Fruit fly (Drosophila melanogaster) whole organism: ENCODE data around the gene CG4073.

Source experiments
- CG8478 ChIP-seq: fragments of >200 bp; optimal IDR thresholded peaks from 2 replicates; lab custom pipeline; 2018; ENCODE audit warnings: inconsistent platforms
- Dll ChIP-seq: fragments of >200 bp; optimal IDR thresholded peaks from 2 replicates; lab custom pipeline; 2017
- EcR ChIP-seq, 2 experiments: fragments of >200 bp; optimal IDR thresholded peaks; 2 replicates each; lab custom pipeline; 2017; ENCODE audit warnings: missing biosample characterization in 2 of 2, missing genetic modification characterization in 2 of 2, missing genetic modification reagents in 2 of 2
- pan ChIP-seq: fragments of >200 bp; optimal IDR thresholded peaks from 2 replicates; lab custom pipeline; 2017
- psq ChIP-seq: fragments of >200 bp; optimal IDR thresholded peaks from 2 replicates; lab custom pipeline; 2017
- usp ChIP-seq: fragments of >200 bp; optimal IDR thresholded peaks from 2 replicates; lab custom pipeline; 2017; ENCODE audit warnings: missing biosample characterization, missing genetic modification characterization, mixed read lengths

Gene CG4073

DNA sequence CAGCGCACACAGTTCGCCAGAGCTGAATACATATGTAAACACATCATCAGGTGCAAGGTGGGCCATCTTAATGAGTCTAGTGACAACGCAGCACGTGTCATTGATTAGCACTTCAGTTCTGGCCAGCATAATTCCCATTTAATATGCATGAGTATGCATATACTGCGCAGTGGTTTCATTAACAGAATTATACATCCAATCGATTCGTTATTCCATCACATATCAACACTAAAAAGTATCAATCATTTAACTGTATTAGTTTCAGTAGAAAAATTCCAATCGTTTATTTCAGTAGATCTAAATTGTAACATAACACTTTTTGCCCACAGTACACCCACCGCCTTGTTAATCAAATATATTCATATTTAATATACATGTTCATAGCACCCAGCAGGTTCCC, at the start of gene CG4073:
Gene CG4073, plus strand, starts transcription at position 301 of the 400 bp plus-strand sequence.
- TF ChIP-seq usp (GFP tag; lab: Kevin White, UChicago) (no peak), EcR (GFP tag; optimal IDR thresholded peaks at IDR 0.05; lab: Kevin White, UChicago) (no peak), pan (lab: Kevin White, UChicago) (no peak), psq (lab: Kevin White, UChicago) (no peak), CG8478 (lab: Kevin White, UChicago) (no peak), Dll (lab: Kevin White, UChicago) (no peak)

DNA sequence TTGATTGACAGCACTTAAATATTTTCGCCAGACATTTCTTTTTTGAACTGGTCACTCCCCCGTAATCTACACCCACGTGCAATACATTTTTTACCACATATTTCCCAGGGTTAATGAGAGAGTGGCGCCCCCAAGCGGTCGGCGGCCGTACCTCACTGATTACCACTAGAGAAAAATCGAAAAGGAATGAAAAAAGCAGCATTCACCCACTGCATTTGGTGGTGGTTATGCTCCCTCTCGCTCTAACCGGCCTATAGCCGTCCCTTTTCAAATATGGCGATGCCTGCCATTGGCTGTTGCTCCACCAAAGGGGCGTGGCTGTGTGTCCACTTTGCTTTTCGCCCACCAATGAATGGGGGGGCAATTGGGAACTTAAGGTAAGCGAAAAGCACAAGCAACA, 49.7 kb upstream of the CG4073 start:
- TF ChIP-seq psq (lab: Kevin White, UChicago): no peak
- no peak for TF ChIP-seq Dll (lab: Kevin White, UChicago)
- TF ChIP-seq pan (lab: Kevin White, UChicago): no peak
- no peak for TF ChIP-seq EcR (GFP tag; optimal IDR thresholded peaks at IDR 0.05; lab: Kevin White, UChicago)
- peak; percentile 39 for TF ChIP-seq CG8478 (lab: Kevin White, UChicago)

DNA sequence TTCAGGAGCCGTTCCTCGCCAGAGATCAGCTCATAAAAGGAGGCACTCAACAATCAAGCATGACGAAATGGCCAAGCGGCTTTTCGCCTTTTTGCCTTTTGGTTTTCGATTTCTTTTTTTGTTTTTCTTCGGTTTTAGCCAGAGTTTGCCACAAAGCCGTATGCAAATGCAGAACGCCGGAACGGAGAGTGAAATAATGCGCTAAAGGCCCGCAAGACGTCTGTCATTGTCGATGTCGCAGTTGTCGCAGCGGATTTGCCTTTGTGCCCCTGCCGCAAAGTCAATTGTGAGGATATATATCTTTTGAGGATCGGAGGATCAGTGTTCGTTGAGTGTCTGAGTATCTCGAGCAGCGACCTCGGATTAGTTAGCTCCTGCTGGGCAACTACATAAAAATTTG, 46.6 kb upstream of the CG4073 start:
- TF ChIP-seq usp (GFP tag; lab: Kevin White, UChicago) (no peak), pan (lab: Kevin White, UChicago) (no peak), EcR (GFP tag; optimal IDR thresholded peaks at IDR 0.05; lab: Kevin White, UChicago) (no peak), CG8478 (lab: Kevin White, UChicago) (no peak), psq (lab: Kevin White, UChicago) (no peak), Dll (lab: Kevin White, UChicago) (no peak)

DNA sequence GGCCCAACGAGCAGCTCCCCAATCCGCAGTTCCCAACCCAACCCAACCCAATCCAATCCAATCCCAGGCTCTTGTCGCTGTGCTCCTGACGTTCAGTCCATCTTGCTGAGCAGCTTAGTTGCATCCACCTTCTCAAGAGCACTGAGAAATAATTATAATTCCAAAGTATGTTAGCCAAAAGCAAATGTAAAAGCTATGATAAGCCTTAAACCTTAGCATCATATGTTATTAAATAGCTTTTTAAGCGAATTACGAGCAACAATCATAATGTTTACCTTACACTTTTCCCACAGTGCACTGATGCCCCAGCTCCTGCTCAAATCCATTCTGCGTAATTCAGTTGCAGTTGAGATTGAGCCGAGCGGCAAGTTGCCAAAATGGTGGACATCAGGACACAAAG, 44.6 kb upstream of the CG4073 start:
- TF ChIP-seq Dll (lab: Kevin White, UChicago): no peak
- no peak for TF ChIP-seq psq (lab: Kevin White, UChicago)
- no peak for TF ChIP-seq usp (GFP tag; lab: Kevin White, UChicago)
- TF ChIP-seq EcR (GFP tag; optimal IDR thresholded peaks at IDR 0.05; lab: Kevin White, UChicago): no peak
- no peak for TF ChIP-seq pan (lab: Kevin White, UChicago)
- no peak for TF ChIP-seq CG8478 (lab: Kevin White, UChicago)

DNA sequence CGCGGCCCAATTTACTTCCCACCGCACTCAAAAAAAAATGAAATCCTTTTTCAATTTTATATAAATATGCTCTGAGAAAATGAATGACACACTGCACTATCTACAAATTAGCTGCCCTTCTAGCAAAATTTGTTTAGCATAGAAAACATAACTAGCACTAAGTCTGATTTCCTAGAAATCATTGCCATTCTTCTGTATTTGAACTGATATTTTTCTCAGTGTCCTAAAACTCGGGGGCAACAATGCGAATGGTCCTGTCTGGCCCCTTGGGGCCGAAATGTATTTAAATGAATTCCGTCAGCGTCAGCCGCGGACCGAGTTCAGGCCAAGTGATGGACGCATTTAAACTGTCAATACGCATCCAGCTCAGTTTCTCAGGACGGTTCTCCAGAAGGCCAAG, 41.9 kb upstream of the CG4073 start:
- TF ChIP-seq EcR (GFP tag; optimal IDR thresholded peaks at IDR 0.05; lab: Kevin White, UChicago) (no peak), usp (GFP tag; lab: Kevin White, UChicago) (no peak), CG8478 (lab: Kevin White, UChicago) (no peak), pan (lab: Kevin White, UChicago) (no peak), Dll (lab: Kevin White, UChicago) (no peak), psq (lab: Kevin White, UChicago) (no peak)

DNA sequence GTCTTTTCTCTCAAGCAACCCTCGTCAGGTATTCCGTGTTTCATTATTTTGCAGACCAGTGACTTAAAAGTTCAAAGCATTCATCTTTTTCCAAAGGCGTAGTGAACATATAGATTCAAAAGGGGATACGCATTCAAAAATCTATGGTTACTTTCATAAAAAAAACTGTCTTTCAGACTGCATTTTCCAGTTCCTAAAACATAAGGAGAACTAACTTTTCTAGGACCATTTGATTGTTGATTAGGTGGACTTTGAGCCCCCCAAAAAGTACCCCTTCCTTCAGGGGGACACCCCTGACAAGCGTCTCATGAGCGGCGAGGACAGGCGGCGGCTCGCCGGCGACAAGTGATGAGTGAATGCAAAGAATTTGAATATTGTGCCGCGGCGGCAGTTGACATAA, 41.0 kb upstream of the CG4073 start:
- no peak for TF ChIP-seq usp (GFP tag; lab: Kevin White, UChicago)
- no peak for TF ChIP-seq psq (lab: Kevin White, UChicago)
- TF ChIP-seq EcR (GFP tag; optimal IDR thresholded peaks at IDR 0.05; lab: Kevin White, UChicago): no peak
- no peak for TF ChIP-seq CG8478 (lab: Kevin White, UChicago)
- no peak for TF ChIP-seq pan (lab: Kevin White, UChicago)
- no peak for TF ChIP-seq Dll (lab: Kevin White, UChicago)

DNA sequence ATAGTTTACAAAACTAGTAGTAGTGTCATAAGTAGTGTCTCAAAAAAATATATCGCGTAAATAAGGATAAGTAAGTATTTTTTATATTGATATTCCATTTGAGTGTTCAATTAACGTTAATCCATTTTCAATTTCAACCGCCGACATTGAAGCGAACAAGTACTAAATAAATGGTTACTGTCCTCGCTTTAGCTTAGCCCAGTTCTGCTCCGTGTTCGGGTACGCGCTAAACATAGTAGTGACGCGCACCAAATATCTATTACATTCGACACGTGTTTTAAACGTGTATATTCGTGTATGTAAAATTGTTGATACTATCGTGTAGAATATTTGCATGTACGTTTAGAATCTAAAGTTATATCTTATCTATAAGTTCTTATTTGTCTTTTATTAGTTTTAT, 39.5 kb upstream of the CG4073 start:
- no peak for TF ChIP-seq EcR (GFP tag; optimal IDR thresholded peaks at IDR 0.05; lab: Kevin White, UChicago)
- TF ChIP-seq CG8478 (lab: Kevin White, UChicago): no peak
- TF ChIP-seq Dll (lab: Kevin White, UChicago): no peak
- TF ChIP-seq usp (GFP tag; lab: Kevin White, UChicago): no peak
- TF ChIP-seq pan (lab: Kevin White, UChicago): no peak

DNA sequence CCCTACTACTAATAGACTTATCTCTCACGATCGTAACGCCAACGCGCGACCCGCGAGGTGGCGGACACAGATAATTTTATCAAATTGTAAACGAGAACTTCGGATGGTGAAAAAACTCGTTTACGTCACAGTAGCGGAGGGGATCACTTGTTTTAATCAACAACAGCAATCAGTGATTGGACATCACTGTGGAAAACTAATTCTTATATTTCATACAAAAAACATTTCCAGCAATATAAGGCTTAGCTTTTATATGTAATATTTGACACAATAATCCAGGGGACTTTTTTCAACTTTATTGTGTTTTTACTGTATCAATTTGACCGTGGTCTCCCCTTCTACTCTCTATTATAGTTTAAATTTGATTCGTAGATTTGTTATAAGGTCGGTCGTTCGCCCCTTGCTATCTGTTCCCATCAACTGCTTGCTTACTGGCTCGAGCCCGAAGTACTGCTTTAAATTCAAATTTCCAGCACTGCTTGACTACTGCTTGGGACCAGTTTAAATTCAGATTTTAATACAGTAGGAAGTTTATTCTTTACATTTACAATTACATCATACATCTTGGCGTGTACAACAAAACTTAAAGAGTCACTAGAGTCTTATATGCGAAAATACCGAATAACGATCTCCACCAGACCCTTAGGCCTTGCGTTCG, 37.2 kb upstream of the CG4073 start, which contains the start of gene CG6465:
Gene CG6465, minus strand, starts transcription at position 7 of the 658 bp plus-strand sequence.
- no peak for TF ChIP-seq usp (GFP tag; lab: Kevin White, UChicago)
- TF ChIP-seq EcR (GFP tag; optimal IDR thresholded peaks at IDR 0.05; lab: Kevin White, UChicago): peak; percentile 57 to 89

DNA sequence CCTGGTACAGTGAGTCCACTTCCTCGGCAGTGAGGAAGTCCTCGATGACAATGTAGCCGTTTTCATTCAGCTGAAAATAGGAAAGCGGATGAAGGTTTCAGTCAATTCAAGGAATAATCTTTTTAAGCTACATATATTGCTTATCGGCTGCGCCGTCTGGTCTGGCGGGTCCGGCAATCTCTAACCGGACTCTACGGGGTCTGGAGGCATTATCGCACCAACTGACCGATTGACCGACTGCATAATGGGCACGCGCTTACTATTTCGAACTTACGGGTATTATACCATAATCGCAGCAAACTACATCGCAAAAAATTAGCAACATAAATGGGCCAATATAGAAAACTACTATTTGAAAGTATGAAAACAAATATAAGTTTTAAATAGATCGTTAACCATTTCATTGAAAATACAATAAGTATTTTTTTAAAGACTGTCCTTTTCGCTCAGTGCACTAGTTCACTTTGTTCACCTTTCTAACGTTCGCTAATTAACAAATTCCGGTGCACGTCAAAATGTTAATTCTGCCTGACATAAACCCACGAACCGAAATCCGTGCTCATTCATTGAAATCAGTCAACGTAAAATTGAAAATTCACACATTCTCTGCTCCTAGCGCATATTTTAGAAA, 35.5 kb upstream of the CG4073 start:
- TF ChIP-seq CG8478 (lab: Kevin White, UChicago) (no peak), Dll (lab: Kevin White, UChicago) (no peak), EcR (GFP tag; optimal IDR thresholded peaks at IDR 0.05; lab: Kevin White, UChicago) (no peak), psq (lab: Kevin White, UChicago) (no peak), pan (lab: Kevin White, UChicago) (no peak), usp (GFP tag; lab: Kevin White, UChicago) (no peak)

DNA sequence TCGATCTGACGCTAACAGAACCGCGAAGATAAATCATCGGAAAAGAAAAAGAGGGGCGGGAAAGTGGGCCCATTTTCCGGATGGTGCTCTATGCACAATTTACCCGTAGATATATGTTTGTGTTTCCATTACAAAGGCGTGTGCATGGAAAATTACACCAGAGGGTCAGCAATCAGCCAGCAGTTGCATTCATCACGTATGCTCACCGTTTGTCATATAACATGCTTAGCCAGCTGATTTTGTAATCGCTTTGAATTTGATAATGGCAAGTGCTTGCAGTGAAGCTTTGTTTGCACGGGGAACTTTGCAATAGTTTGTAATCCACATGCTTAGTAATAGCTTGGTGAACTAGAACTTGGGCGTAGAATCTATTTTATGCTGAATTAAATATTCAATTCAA, 34.7 kb upstream of the CG4073 start:
- no peak for TF ChIP-seq CG8478 (lab: Kevin White, UChicago)
- no peak for TF ChIP-seq EcR (GFP tag; optimal IDR thresholded peaks at IDR 0.05; lab: Kevin White, UChicago)
- no peak for TF ChIP-seq psq (lab: Kevin White, UChicago)
- TF ChIP-seq Dll (lab: Kevin White, UChicago): no peak
- no peak for TF ChIP-seq usp (GFP tag; lab: Kevin White, UChicago)
- no peak for TF ChIP-seq pan (lab: Kevin White, UChicago)

DNA sequence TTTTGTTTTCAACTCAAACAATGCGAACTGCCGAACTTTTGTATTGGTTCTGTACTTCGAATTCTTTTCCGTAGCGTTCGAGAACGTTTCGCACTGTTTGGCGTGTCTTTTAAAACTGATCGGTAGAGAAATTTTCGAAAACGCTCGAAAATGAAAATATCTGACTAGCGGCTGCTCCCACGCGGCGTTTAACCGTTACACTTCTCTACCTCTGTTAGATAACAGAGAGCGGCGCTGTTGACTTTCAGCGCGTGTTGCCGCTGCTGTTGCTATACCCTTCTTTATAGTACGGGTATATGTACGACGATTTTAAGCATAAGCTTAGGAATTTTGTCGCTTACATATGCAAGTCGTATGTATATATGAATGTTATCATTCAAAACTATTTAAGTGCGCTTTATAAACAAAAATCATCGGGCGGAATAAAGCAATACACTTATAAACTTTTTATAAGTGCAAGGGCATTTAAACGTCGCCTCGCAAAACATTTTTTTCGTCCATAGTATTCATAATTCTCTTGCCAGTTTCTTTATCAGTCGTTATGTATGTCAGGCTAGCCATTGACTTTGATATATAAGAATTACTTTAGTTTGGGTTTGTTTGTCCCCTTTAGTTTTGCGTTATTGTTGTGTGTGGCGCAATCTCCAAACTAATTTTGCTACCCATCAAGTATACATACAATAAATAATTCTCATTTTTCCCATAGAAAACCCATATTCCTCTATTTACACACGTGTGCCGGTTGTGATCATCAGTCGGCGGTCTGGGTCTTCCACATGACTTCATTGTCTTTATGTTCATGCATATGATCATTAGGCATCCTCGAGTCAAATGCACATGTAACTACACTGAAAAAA, 33.5 kb upstream of the CG4073 start, which contains the start of gene Phyhd1:
Gene Phyhd1, minus strand, starts transcription at position 101 of the 857 bp plus-strand sequence.
- no peak for TF ChIP-seq CG8478 (lab: Kevin White, UChicago)
- no peak for TF ChIP-seq Dll (lab: Kevin White, UChicago)
- no peak for TF ChIP-seq EcR (GFP tag; optimal IDR thresholded peaks at IDR 0.05; lab: Kevin White, UChicago)
- no peak for TF ChIP-seq psq (lab: Kevin White, UChicago)
- TF ChIP-seq usp (GFP tag; lab: Kevin White, UChicago): no peak
- TF ChIP-seq pan (lab: Kevin White, UChicago): no peak
